Worm (Caenorhabditis elegans): ENCODE results near the gene C46E10.8.
"Not testable (repeated sequence)": the region's sequence is repeated elsewhere in the genome, so short reads cannot be mapped to it uniquely, and the experiment has no call there.

Gene C46E10.8

DNA sequence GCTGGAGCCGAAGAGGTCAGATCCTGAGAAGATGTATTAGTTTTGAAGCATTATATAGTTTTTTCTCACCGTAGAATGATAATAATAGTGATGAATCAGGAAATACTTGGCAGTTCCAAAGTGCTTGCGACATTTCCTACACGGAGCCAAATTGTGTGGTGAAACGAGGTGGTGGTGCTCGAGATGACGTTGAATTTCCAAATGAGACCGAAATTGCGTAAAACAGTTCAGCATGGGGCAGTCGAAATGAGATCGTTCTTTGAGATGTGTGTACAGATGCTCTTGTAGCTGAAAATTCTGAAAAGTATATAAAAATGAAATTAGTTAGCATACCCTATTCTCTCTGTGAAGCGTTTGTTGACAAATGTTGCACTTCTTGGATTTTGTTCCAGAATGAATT is at the start of gene C46E10.8:
Gene C46E10.8 (minus strand): TSS at position 101 of the 400 bp plus-strand sequence.
- TF ChIP-seq unc-62 (GFP tag; optimal IDR thresholded peaks at IDR 0.05), result no peak

DNA sequence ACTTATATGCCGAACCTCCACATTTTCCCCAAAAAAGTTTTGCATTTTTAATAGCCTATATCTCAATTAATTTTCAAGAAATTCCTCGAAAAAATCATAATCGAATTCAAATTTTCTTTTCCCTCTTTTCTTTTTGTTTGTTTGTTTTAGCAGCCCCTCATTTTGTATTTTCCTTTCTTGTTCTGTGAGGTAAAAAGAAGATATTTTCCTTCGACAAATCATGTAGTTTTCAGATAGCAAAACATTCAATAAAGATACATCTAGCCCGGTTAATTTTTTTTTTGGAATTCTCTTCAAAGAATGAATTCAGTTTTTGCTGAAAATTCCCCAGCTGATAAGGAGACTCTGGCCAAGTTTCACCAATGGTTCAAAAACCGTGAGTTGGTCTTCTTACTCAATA is 47.8 kb upstream of the C46E10.8 start, which contains the start of gene T24E12.3:
Gene T24E12.3 (plus strand): TSS at position 301 of the 400 bp plus-strand sequence.
- no peak for TF ChIP-seq unc-62 (GFP tag; optimal IDR thresholded peaks at IDR 0.05)

DNA sequence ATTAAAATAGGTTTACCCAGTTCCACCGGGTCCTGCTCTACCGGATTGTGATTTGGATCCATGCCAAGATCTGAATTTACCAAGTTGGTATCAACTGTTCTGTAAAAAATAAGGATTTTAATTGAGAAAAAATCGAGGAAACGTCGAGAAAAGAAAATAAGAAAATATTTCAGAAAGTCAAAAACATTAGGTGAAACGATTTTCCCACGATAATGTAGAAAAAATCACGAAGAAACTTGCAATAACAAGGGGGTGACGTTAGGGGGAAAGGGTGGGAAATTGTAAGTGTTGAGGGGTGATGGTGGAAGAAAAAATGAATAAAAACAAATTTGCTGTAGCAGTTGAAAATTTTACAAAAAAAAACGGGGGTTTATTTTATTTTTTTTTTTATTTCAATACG is 45.2 kb upstream of the C46E10.8 start, which contains the start of gene T24E12.10:
Gene T24E12.10 (minus strand): TSS at position 101 of the 400 bp plus-strand sequence.
- TF ChIP-seq unc-62 (GFP tag; optimal IDR thresholded peaks at IDR 0.05), result no peak

DNA sequence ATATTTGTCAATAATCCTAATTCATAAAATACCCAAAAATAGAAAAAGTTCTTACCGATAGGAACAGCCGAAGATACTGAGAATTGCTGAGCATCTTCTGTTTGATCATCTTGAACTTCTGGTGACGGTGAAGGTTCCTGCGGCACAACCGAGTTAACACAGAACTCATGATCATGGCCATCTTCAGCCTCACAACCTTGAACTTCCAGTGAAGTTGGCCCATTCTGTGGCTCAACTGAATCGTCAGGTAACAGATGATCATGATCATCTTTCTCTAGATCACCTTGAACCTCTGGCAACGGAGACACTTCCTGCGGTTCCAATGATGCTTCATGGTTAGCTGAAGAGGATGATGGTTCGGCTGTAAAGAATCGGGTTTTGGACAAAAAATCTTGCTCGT is 43.7 kb upstream of the C46E10.8 start:
- TF ChIP-seq unc-62 (GFP tag; optimal IDR thresholded peaks at IDR 0.05), result no peak

DNA sequence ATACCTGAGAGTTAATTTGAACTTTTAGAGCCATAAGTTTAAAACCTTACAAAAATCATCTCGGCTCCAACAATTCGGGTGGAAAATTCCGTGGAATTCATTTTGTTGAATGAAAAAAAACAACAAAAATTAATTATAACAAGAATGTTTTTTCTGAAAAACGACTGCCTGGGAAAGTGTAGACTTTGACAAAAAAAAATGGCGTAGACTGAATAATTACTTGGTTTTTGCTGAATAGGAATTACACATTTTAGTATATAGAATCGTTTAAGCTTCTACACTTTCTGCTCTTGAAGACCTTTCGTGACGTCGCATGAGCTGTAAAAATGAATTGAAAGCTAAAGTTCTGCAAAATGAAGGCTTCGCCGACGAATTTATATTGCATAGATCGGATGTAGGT is 36.6 kb upstream of the C46E10.8 start, which contains the start of gene srx-112:
Gene srx-112 (minus strand): TSS at position 101 of the 400 bp plus-strand sequence.
- no peak for TF ChIP-seq unc-62 (GFP tag; optimal IDR thresholded peaks at IDR 0.05)

DNA sequence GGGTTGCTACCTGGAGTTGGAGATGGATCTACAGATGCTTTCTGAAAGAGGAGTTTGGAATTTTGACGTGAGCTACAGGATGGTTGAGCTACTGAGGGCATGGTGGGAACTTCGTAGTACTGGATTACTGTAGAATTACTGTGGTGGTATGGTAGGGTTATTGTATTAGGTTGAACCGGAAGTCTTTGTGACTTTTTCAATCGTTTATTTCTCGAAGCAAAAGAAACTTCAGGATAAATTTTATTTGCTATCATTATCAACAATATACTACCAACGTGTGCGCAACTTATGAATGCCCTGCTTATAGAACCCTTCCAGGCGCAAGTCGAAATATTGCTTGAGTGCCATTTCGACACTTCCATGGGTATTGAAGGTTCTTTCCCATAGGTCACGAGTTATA is 33.7 kb upstream of the C46E10.8 start, which contains the start of gene T24E12.6:
Gene T24E12.6 (minus strand): TSS at position 101 of the 400 bp plus-strand sequence.
- TF ChIP-seq unc-62 (GFP tag; optimal IDR thresholded peaks at IDR 0.05), result not testable (repeated sequence)

DNA sequence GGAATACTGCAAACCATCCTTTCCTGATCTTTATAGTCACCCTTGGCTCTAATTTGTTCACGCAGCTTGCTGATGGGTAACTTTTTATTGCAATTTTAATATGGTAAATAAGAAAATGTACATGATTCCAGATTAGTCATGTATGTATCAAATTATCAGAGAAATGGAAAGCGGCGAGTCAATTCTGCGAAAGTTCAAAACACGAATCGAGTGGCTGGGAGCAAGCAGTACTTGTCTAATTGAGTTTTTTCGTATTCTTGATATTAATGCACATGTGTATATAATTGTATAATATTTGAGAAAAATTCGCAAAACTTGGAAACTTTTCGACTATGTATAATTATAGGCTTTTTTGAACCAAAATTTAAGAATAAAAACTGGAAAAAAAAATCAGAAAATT is 31.1 kb upstream of the C46E10.8 start, which contains the start of gene T24E12.12:
Gene T24E12.12 (plus strand): TSS at position 281 of the 400 bp plus-strand sequence.
- no peak for TF ChIP-seq unc-62 (GFP tag; optimal IDR thresholded peaks at IDR 0.05)

DNA sequence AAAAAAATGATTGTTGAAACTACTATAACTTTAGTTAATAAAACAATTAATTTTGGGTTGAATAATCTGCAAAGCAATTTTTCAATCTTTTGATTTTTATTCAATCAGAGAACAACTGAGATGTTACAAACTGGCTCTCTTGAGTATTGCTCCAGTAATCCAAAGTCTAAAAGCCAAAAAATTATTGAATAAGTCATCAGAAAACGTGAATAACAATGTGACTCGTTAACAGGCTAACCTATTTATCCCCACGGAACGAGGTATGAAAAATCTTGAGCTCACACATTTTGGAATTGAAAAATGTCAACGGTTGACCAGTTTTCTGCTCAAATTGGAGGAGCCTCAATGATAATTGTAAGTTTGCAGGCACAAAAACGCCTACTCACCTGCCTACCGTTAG is 29.6 kb upstream of the C46E10.8 start, which contains the start of gene srx-111:
Gene srx-111 (plus strand): TSS at position 301 of the 400 bp plus-strand sequence.
- TF ChIP-seq unc-62 (GFP tag; optimal IDR thresholded peaks at IDR 0.05), result no peak

DNA sequence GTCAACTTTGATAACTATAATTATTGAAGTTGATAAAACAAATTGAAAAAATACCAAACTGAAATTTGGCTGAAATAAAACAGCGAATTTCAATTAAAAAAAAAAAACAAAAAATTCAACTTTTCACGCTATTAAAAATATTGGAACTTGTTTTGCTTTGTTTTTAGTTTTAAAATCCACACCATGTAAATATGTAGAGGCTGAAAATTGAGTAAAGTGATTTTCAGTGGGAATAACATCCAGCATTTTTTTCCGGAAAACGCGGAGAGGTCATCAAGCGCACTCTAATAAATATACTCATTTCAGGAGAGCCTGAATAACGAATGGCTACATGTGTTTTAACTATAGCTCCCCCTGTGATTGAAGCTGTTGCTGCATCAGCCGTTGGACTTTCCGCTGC is 25.7 kb upstream of the C46E10.8 start, which contains the start of gene rcd-1:
Gene rcd-1 (plus strand): TSS at position 301 of the 400 bp plus-strand sequence.
- no peak for TF ChIP-seq unc-62 (GFP tag; optimal IDR thresholded peaks at IDR 0.05)

DNA sequence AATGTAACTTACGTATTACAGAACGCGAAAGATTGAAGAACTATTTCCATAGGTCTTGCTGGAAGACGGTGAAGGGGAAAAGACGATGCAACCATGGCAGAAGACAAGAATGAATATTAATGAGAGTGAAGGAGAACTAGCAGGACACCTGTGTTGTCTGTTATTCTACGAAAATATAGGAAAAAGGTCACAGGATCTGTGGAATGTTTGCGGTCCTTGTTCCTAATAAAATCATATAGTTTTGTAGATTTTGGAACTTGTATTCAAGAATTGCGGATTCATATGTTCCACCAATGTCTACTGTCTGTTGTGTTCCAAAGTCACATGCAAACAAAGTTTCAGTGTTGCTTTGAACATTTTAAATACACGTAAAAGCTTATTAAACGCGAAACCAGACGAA is 24.3 kb upstream of the C46E10.8 start, which contains the start of gene sdz-11:
Gene sdz-11 (minus strand): TSS at position 101 of the 400 bp plus-strand sequence.
- no peak for TF ChIP-seq unc-62 (GFP tag; optimal IDR thresholded peaks at IDR 0.05)

DNA sequence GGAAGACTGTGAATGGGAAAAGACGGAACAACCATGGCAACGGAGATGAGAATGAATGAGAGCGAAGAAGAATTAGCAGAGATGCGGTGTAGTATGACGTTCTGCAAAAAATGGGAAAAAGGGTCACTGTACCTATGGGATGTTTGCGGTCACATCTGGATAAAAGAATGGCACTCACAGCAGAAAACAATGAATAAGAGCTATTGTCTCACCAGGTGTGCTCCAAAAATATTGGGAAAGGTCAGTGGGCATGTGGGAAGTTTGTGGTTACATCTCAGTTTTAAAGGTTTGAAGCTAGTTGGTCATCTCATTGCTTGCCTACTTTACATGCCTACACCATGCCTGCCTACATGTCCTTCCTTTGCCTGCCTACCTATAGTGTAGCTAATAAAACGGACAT is 22.8 kb upstream of the C46E10.8 start, which contains the start of gene fbxb-91:
Gene fbxb-91 (minus strand): TSS at position 101 of the 400 bp plus-strand sequence.
- no peak for TF ChIP-seq unc-62 (GFP tag; optimal IDR thresholded peaks at IDR 0.05)

DNA sequence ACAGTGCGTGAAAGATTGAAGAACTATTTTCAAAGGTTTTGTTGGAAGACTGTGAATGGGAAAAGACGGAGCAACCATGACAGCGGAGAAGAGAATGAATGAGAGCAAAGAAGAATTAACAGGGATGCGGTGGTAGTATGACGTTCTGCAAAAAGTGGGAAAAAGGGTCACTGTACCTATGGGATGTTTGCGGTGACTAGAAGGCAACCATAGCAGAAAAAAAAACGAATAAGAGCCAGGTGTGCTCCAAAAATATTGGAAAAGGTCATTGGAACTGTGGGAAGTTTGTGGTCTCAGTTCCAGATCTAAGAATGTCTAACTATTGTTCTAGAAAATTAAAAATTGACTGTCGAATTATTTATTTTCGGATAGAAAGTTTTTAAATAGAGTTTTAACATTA is 20.8 kb upstream of the C46E10.8 start, which contains the start of gene fbxb-90:
Gene fbxb-90 (minus strand): TSS at position 101 of the 400 bp plus-strand sequence.
- TF ChIP-seq unc-62 (GFP tag; optimal IDR thresholded peaks at IDR 0.05), result no peak

DNA sequence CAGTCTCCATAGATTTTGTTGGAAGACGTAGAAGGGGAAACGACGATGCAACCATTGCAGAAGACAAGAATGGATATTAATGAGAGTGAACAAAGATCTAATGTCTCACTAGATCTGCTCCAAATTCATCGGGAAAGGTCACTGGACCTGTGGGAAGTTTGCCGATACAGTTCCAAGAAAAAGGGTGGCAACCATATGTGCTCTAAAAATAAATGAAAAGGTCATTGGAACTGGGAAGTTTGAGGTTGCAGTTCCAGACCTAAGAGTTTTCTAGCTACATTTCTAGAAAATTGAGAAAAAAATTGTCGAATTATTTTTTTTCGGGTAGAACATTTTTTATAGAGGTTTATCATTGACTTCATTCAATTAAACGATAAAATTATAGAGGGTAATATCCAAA is 19.5 kb upstream of the C46E10.8 start, which contains the start of gene fbxb-92:
Gene fbxb-92 (minus strand): TSS at position 101 of the 400 bp plus-strand sequence.
- TF ChIP-seq unc-62 (GFP tag; optimal IDR thresholded peaks at IDR 0.05), result no peak

DNA sequence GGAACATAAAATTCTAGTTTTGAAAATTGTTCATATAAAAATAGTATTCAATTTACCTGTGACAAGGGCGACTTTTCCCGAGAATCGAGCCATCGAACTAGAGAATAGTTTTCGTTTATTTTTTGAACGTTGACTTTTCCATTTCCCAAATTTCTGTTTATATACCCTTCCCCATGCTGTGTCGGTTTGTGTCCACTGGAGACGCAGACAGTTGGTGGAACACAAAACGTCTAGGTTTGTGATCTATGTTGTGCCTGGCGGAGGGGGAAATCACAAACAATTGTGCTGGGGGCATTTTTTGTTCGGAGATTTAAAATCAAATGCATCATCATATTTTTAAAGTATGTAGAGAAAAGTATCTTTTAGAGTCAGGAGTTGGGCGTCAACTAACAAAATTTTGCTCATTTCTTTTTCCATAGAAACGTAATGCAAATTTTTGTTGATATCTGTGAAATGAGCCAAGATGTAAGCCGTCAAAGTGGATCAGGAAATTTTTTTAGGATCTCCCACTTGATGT is 15.8 kb upstream of the C46E10.8 start, which contains the start of gene nta-1:
Gene nta-1 (minus strand): TSS at position 131 of the 517 bp plus-strand sequence.
- TF ChIP-seq unc-62 (GFP tag; optimal IDR thresholded peaks at IDR 0.05), result no peak

DNA sequence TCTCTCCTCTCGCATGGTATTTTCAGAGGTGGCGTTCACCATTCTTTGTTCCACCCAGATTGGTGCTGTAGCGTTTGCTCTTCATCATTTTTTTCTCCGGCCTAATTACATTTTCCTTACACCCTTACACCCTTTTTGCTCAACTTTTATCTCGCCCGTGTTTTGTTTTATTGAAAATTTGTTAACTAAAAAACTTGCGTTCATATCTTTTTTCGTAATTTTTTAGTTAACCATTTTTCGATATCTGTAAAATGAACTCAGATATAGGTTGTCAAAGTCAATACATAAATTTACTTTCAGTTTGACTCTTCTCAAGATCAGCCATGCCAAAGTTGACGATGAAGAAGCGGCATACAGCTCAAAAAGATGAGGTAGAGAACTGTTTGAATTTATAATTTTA is 13.7 kb upstream of the C46E10.8 start, which contains the start of gene F12E12.1:
Gene F12E12.1 (plus strand): TSS at position 301 of the 400 bp plus-strand sequence.
- no peak for TF ChIP-seq unc-62 (GFP tag; optimal IDR thresholded peaks at IDR 0.05)

DNA sequence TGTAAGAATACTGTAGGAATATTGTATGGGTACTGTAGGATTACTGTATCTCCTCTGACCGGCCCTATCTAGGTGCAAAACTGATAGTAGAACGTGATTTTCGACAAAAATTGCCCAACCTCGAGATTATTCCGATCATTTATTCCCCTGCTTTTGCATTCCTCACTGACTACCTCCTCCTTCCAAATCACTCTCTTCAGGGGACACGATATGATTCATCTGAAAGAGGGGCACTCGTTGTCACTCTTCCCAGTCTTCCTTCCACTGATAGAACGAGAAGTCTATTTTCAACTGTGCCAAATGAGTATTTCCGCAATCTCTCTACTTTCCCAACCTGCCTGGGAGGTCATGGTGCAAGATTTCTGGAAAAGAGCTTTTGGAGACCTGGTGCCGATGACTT is 11.8 kb upstream of the C46E10.8 start, which contains the start of gene F12E12.2:
Gene F12E12.2 (plus strand): TSS at position 301 of the 400 bp plus-strand sequence.
- no peak for TF ChIP-seq unc-62 (GFP tag; optimal IDR thresholded peaks at IDR 0.05)
